1 fruit fly cellular context compared by ENCODE assay signal in the genomic region with DNA sequence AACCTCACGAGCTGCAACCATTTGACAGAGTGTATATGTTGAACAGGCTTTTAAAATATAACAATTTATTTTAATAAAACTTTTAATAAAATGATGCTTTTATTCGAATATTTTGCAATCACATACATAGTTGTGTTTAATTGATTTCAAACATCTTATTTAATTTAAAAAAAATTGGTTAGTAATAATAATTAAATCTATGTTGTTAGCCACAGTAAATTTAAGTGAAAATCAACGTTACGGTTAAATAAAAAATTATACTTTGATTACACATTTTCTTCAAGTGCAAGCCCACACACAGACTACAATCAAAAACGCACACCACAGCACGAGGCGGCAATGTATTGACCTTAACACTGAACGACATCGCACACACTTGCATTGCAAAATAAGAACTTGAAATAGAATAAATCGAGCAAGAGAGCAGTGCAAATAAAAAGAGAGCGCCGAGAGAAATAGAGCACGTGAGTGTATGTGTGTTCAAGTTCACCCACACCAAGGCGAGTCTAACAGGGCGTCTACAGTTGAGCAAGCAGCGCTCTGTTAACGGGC.
TF ChIP-seq lines count a peak whose summit lies in the region.

No protein-coding gene starts in this region.

TF ChIP-seq in whole organism, embryonic, 481 proteins besides CTCF, POLR2A, EP300 and RAD21 (continued from another document and continues in another):
- TF ChIP-seq CG15479 (GFP tag; optimal IDR thresholded peaks at IDR 0.05; lab: Kevin White, UChicago) (no peak), en (GFP tag; optimal IDR thresholded peaks at IDR 0.05; lab: Kevin White, UChicago) (no peak), Kr (GFP tag; optimal IDR thresholded peaks at IDR 0.05; lab: Kevin White, UChicago) (no peak), CG32532 (GFP tag; IDR thresholded peaks at IDR 0.05; lab: Robert Waterston, UW) (peak; percentile 57; the same call in 1 of the 2 replicates), croc (GFP tag; conservative IDR thresholded peaks at IDR 0.05; lab: Robert Waterston, UW) (no peak), CG10267 (tag; optimal IDR thresholded peaks at IDR 0.05; lab: Kevin White, UChicago) (peak; percentile 45), CG31365 (tag; optimal IDR thresholded peaks at IDR 0.05; lab: Kevin White, UChicago) (peak; percentile 68), dmrt99B (tag; optimal IDR thresholded peaks at IDR 0.05; lab: Kevin White, UChicago) (peak; percentile 31), so (GFP tag; IDR thresholded peaks at IDR 0.05; lab: Robert Waterston, UW) (no peak), CG32772 (GFP tag; IDR thresholded peaks at IDR 0.05; lab: Robert Waterston, UW) (no peak), CG1024 (GFP tag; IDR thresholded peaks at IDR 0.05; lab: Robert Waterston, UW) (no peak), tna (GFP tag; IDR thresholded peaks at IDR 0.05; lab: Robert Waterston, UW; ENCODE audit: partially characterized antibody) (no peak), slou (GFP tag; optimal IDR thresholded peaks at IDR 0.05; lab: Kevin White, UChicago) (no peak), nerfin-2 (GFP tag; IDR thresholded peaks at IDR 0.05; lab: Robert Waterston, UW; ENCODE audit: partially characterized antibody) (no peak), ab (GFP tag; optimal IDR thresholded peaks at IDR 0.05; lab: Kevin White, UChicago) (no peak), Lim3 (GFP tag; IDR thresholded peaks at IDR 0.05; lab: Robert Waterston, UW) (no peak), nerfin-1 (tag; optimal IDR thresholded peaks at IDR 0.05; lab: Kevin White, UChicago) (no peak), CG10462 (GFP tag; optimal IDR thresholded peaks at IDR 0.05; lab: Kevin White, UChicago) (no peak), CG4707 (GFP tag; optimal IDR thresholded peaks at IDR 0.05; lab: Kevin White, UChicago) (no peak), MTF-1 (GFP tag; optimal IDR thresholded peaks at IDR 0.05; lab: Kevin White, UChicago; ENCODE audit: borderline replicate concordance) (no peak), D19A (tag; optimal IDR thresholded peaks at IDR 0.05; lab: Kevin White, UChicago) (peak; percentile 48), run (tag; optimal IDR thresholded peaks at IDR 0.05; lab: Kevin White, UChicago) (no peak), CG3847 (GFP tag; IDR thresholded peaks at IDR 0.05; lab: Robert Waterston, UW) (no peak), Lpt (GFP tag; optimal IDR thresholded peaks at IDR 0.05; lab: Kevin White, UChicago) (no peak), CG31441 (GFP tag; IDR thresholded peaks at IDR 0.05; lab: Robert Waterston, UW) (peak; percentile 55; the same call in 1 of the 2 replicates), Rx (GFP tag; IDR thresholded peaks at IDR 0.05; lab: Robert Waterston, UW) (no peak), CG11456 (GFP tag; IDR thresholded peaks at IDR 0.05; lab: Robert Waterston, UW) (no peak), Awh (GFP tag; IDR thresholded peaks at IDR 0.05; lab: Robert Waterston, UW) (no peak), dpn (GFP tag; optimal IDR thresholded peaks at IDR 0.05; lab: Kevin White, UChicago) (peak in 1 of 2 experiments; percentile 17), caup (GFP tag; optimal IDR thresholded peaks at IDR 0.05; lab: Kevin White, UChicago; ENCODE audit: severe bottlenecking) (no peak), CG18599 (GFP tag; optimal IDR thresholded peaks at IDR 0.05; lab: Kevin White, UChicago) (no peak), lov (optimal IDR thresholded peaks at IDR 0.05; lab: Kevin White, UChicago) (no peak), lov (GFP tag; IDR thresholded peaks at IDR 0.05; lab: Robert Waterston, UW) (no peak; the same call in 2 of the 3 replicates), ind (GFP tag; optimal IDR thresholded peaks at IDR 0.05; lab: Kevin White, UChicago) (no peak), crp (GFP tag; optimal IDR thresholded peaks at IDR 0.05; lab: Kevin White, UChicago) (no peak), yki (optimal IDR thresholded peaks at IDR 0.05; lab: Kevin White, UChicago) (peak; percentile 60), Sry-β (GFP tag; optimal IDR thresholded peaks at IDR 0.05; lab: Kevin White, UChicago) (no peak), Hmx (GFP tag; optimal IDR thresholded peaks at IDR 0.05; lab: Kevin White, UChicago) (no peak), Hmr (GFP tag; optimal IDR thresholded peaks at IDR 0.05; lab: Kevin White, UChicago) (no peak), Sox100B (GFP tag; optimal IDR thresholded peaks at IDR 0.05; lab: Kevin White, UChicago) (peak; percentile 28), CG4404 (GFP tag; IDR thresholded peaks at IDR 0.05; lab: Robert Waterston, UW) (no peak), CG7372 (GFP tag; IDR thresholded peaks at IDR 0.05; lab: Robert Waterston, UW) (no peak), CG17186 (GFP tag; optimal IDR thresholded peaks at IDR 0.05; lab: Kevin White, UChicago) (no peak), Atf-2 (GFP tag; optimal IDR thresholded peaks at IDR 0.05; lab: Kevin White, UChicago) (no peak), tll (GFP tag; optimal IDR thresholded peaks at IDR 0.05; lab: Kevin White, UChicago) (no peak), HLH54F (GFP tag; optimal IDR thresholded peaks at IDR 0.05; lab: Kevin White, UChicago) (no peak), CG14050 (GFP tag; IDR thresholded peaks at IDR 0.05; lab: Robert Waterston, UW) (no peak), chif (GFP tag; optimal IDR thresholded peaks at IDR 0.05; lab: Kevin White, UChicago) (no peak), pb (GFP tag; optimal IDR thresholded peaks at IDR 0.05; lab: Kevin White, UChicago) (no peak), da (GFP tag; optimal IDR thresholded peaks at IDR 0.05; lab: Kevin White, UChicago) (no peak), GATAe (GFP tag; conservative IDR thresholded peaks at IDR 0.05; lab: Robert Waterston, UW) (no peak), ro (GFP tag; IDR thresholded peaks at IDR 0.05; lab: Robert Waterston, UW) (no peak), usp (GFP tag; optimal IDR thresholded peaks at IDR 0.05; lab: Kevin White, UChicago) (no peak), Dll (GFP tag; IDR thresholded peaks at IDR 0.05; lab: Robert Waterston, UW; ENCODE audit: partially characterized antibody) (no peak), shn (GFP tag; optimal IDR thresholded peaks at IDR 0.05; lab: Kevin White, UChicago) (no peak), Side (GFP tag; optimal IDR thresholded peaks at IDR 0.05; lab: Kevin White, UChicago) (no peak), dimm (GFP tag; IDR thresholded peaks at IDR 0.05; lab: Robert Waterston, UW) (no peak), sqz (GFP tag; optimal IDR thresholded peaks at IDR 0.05; lab: Kevin White, UChicago) (no peak), CG10321 (GFP tag; IDR thresholded peaks at IDR 0.05; lab: Robert Waterston, UW) (no peak), Dp (GFP tag; optimal IDR thresholded peaks at IDR 0.05; lab: Kevin White, UChicago) (no peak), Oaz (GFP tag; IDR thresholded peaks at IDR 0.05; lab: Robert Waterston, UW) (no peak), zfh1 (GFP tag; IDR thresholded peaks at IDR 0.05; lab: Robert Waterston, UW) (no peak), CG9876 (GFP tag; optimal IDR thresholded peaks at IDR 0.05; lab: Kevin White, UChicago) (no peak), vfl (GFP tag; optimal IDR thresholded peaks at IDR 0.05; lab: Kevin White, UChicago) (no peak), zfh2 (GFP tag; optimal IDR thresholded peaks at IDR 0.05; lab: Kevin White, UChicago) (no peak), CG14860 (GFP tag; IDR thresholded peaks at IDR 0.05; lab: Robert Waterston, UW; ENCODE audit: partially characterized antibody) (no peak), CG9215 (GFP tag; IDR thresholded peaks at IDR 0.05; lab: Robert Waterston, UW) (no peak), CG3163 (GFP tag; optimal IDR thresholded peaks at IDR 0.05; lab: Kevin White, UChicago) (no peak), CG14667 (GFP tag; IDR thresholded peaks at IDR 0.05; lab: Robert Waterston, UW) (no peak), BtbVII (GFP tag; optimal IDR thresholded peaks at IDR 0.05; lab: Kevin White, UChicago) (no peak), CG1792 (GFP tag; optimal IDR thresholded peaks at IDR 0.05; lab: Kevin White, UChicago) (no peak), dmrt11E (tag; optimal IDR thresholded peaks at IDR 0.05; lab: Kevin White, UChicago) (peak; percentile 68), z (GFP tag; IDR thresholded peaks at IDR 0.05; lab: Robert Waterston, UW) (no peak), CG7786 (GFP tag; optimal IDR thresholded peaks at IDR 0.05; lab: Kevin White, UChicago) (no peak), CoRest (tag; optimal IDR thresholded peaks at IDR 0.05; lab: Kevin White, UChicago) (peak; percentile 60), sug (tag; optimal IDR thresholded peaks at IDR 0.05; lab: Kevin White, UChicago) (no peak), CG12104 (GFP tag; optimal IDR thresholded peaks at IDR 0.05; lab: Kevin White, UChicago) (no peak), ewg (GFP tag; optimal IDR thresholded peaks at IDR 0.05; lab: Kevin White, UChicago) (no peak), C15 (GFP tag; IDR thresholded peaks at IDR 0.05; lab: Robert Waterston, UW) (no peak), ham (GFP tag; IDR thresholded peaks at IDR 0.05; lab: Robert Waterston, UW) (no peak), fd3F (GFP tag; optimal IDR thresholded peaks at IDR 0.05; lab: Kevin White, UChicago) (no peak), MESR4 (GFP tag; optimal IDR thresholded peaks at IDR 0.05; lab: Kevin White, UChicago) (no peak), CG5180 (GFP tag; optimal IDR thresholded peaks at IDR 0.05; lab: Kevin White, UChicago) (no peak), CG6272 (GFP tag; IDR thresholded peaks at IDR 0.05; lab: Robert Waterston, UW) (no peak), CG8290 (GFP tag; optimal IDR thresholded peaks at IDR 0.05; lab: Kevin White, UChicago) (no peak), CG8290 (tag; optimal IDR thresholded peaks at IDR 0.05; lab: Kevin White, UChicago) (no peak), CG17612 (GFP tag; IDR thresholded peaks at IDR 0.05; lab: Robert Waterston, UW) (no peak), dysf (GFP tag; IDR thresholded peaks at IDR 0.05; lab: Robert Waterston, UW) (no peak; the same call in 2 of the 3 replicates), CG2678 (tag; optimal IDR thresholded peaks at IDR 0.05; lab: Kevin White, UChicago) (no peak), Oli (tag; optimal IDR thresholded peaks at IDR 0.05; lab: Kevin White, UChicago) (peak; percentile 32), wdn (GFP tag; IDR thresholded peaks at IDR 0.05; lab: Robert Waterston, UW) (no peak), Sry-δ (GFP tag; optimal IDR thresholded peaks at IDR 0.05; lab: Kevin White, UChicago) (no peak), psq (GFP tag; optimal IDR thresholded peaks at IDR 0.05; lab: Kevin White, UChicago) (peak; percentile 9), CG4360 (GFP tag; IDR thresholded peaks at IDR 0.05; lab: Robert Waterston, UW) (no peak), sens (GFP tag; lab: Kevin White, UChicago) (peak; percentile 65), cwo (GFP tag; optimal IDR thresholded peaks at IDR 0.05; lab: Kevin White, UChicago) (peak; percentile 27), CG1602 (GFP tag; optimal IDR thresholded peaks at IDR 0.05; lab: Kevin White, UChicago) (no peak), chn (GFP tag; optimal IDR thresholded peaks at IDR 0.05; lab: Kevin White, UChicago) (no peak), Ptx1 (GFP tag; IDR thresholded peaks at IDR 0.05; lab: Robert Waterston, UW) (0 out of 2 replicates have a peak, but pooled peaks have one; percentile 24), maf-S (GFP tag; optimal IDR thresholded peaks at IDR 0.05; lab: Kevin White, UChicago) (no peak), Ada2b (GFP tag; IDR thresholded peaks at IDR 0.05; lab: Robert Waterston, UW) (0 out of 2 replicates have a peak, but pooled peaks have one; percentile 35), Vsx1 (GFP tag; optimal IDR thresholded peaks at IDR 0.05; lab: Kevin White, UChicago) (no peak), CG13624 (GFP tag; optimal IDR thresholded peaks at IDR 0.05; lab: Kevin White, UChicago) (no peak), grau (tag; optimal IDR thresholded peaks at IDR 0.05; lab: Kevin White, UChicago) (peak; percentile 55), tin (GFP tag; optimal IDR thresholded peaks at IDR 0.05; lab: Kevin White, UChicago) (no peak), fru (optimal IDR thresholded peaks at IDR 0.05; lab: Kevin White, UChicago) (no peak), CG1233 (GFP tag; optimal IDR thresholded peaks at IDR 0.05; lab: Kevin White, UChicago) (no peak), ac (GFP tag; optimal IDR thresholded peaks at IDR 0.05; lab: Kevin White, UChicago) (no peak), org-1 (GFP tag; optimal IDR thresholded peaks at IDR 0.05; lab: Kevin White, UChicago) (no peak), CG8388 (GFP tag; optimal IDR thresholded peaks at IDR 0.05; lab: Kevin White, UChicago) (peak; percentile 17), bowl (GFP tag; IDR thresholded peaks at IDR 0.05; lab: Robert Waterston, UW) (no peak), CG10147 (GFP tag; optimal IDR thresholded peaks at IDR 0.05; lab: Kevin White, UChicago) (peak; percentile 7), CG8924 (tag; optimal IDR thresholded peaks at IDR 0.05; lab: Kevin White, UChicago) (no peak), danr (GFP tag; IDR thresholded peaks at IDR 0.05; lab: Robert Waterston, UW) (no peak), CG12769 (tag; optimal IDR thresholded peaks at IDR 0.05; lab: Kevin White, UChicago) (no peak), CG10274 (GFP tag; optimal IDR thresholded peaks at IDR 0.05; lab: Kevin White, UChicago) (no peak), CG42726 (GFP tag; IDR thresholded peaks at IDR 0.05; lab: Robert Waterston, UW; ENCODE audit: partially characterized antibody) (no peak), Fer1 (GFP tag; optimal IDR thresholded peaks at IDR 0.05; lab: Kevin White, UChicago) (no peak), CG4424 (GFP tag; optimal IDR thresholded peaks at IDR 0.05; lab: Kevin White, UChicago) (peak; percentile 1), CG11504 (tag; optimal IDR thresholded peaks at IDR 0.05; lab: Kevin White, UChicago) (peak; percentile 57), CG8089 (GFP tag; optimal IDR thresholded peaks at IDR 0.05; lab: Kevin White, UChicago) (no peak), pan (optimal IDR thresholded peaks at IDR 0.05; lab: Kevin White, UChicago) (no peak), pan (GFP tag; optimal IDR thresholded peaks at IDR 0.05 in 1 of 2, IDR thresholded peaks at IDR 0.05 in 1 of 2) (no peak), CG13894 (tag; optimal IDR thresholded peaks at IDR 0.05; lab: Kevin White, UChicago) (no peak), salm (tag; optimal IDR thresholded peaks at IDR 0.05; lab: Kevin White, UChicago) (no peak), sob (GFP tag; IDR thresholded peaks at IDR 0.05; lab: Robert Waterston, UW) (no peak), cato (GFP tag; optimal IDR thresholded peaks at IDR 0.05; lab: Kevin White, UChicago; ENCODE audit: borderline replicate concordance) (no peak), onecut (GFP tag; IDR thresholded peaks at IDR 0.05; lab: Robert Waterston, UW) (no peak), Hr51 (GFP tag; optimal IDR thresholded peaks at IDR 0.05; lab: Kevin White, UChicago) (peak in 1 of 2 experiments; percentile 32), sr (GFP tag; IDR thresholded peaks at IDR 0.05; lab: Robert Waterston, UW) (no peak), sima (GFP tag; optimal IDR thresholded peaks at IDR 0.05; lab: Kevin White, UChicago) (no peak), br (optimal IDR thresholded peaks at IDR 0.05; lab: Kevin White, UChicago) (no peak)
